Worm (Caenorhabditis elegans) whole organism, midembryonic: ENCODE results near the gene srx-85.

Experiments
- T22C8.4 ChIP-seq: fragments of 200-800 bp; sonication (Bioruptor generic); IDR thresholded peaks from 2 replicates; pipeline ENCODE4 v1.3.6; 2022; ENCODE audit warnings: missing genetic modification characterization, missing compliant biosample characterization
- cog-1 ChIP-seq: sonication (generic microtip); optimal IDR thresholded peaks from 2 replicates; lab custom pipeline; 2016; ENCODE audit warnings: missing genetic modification characterization, missing compliant biosample characterization
- flt-1 ChIP-seq: fragments of 200-800 bp; sonication (Bioruptor generic); IDR thresholded peaks from 2 replicates; pipeline ENCODE4 v1.3.6; 2022; ENCODE audit warnings: missing genetic modification characterization, missing compliant biosample characterization
- klf-2 ChIP-seq: fragments of 200-800 bp; sonication (Bioruptor generic); conservative IDR thresholded peaks from 2 replicates; pipeline ENCODE4 v1.3.6; 2022; ENCODE audit warnings: missing genetic modification reagents, missing genetic modification characterization, missing compliant biosample characterization
- med-1 ChIP-seq: sonication (generic microtip); optimal IDR thresholded peaks from 2 replicates; lab custom pipeline; 2017; ENCODE audit warnings: missing genetic modification characterization, mild to moderate bottlenecking, missing compliant biosample characterization, antibody characterized with exemption, missing genetic modification reagents; ENCODE audit not compliant: insufficient read depth
- ref-1 ChIP-seq: fragments of 200-800 bp; sonication (Bioruptor generic); conservative IDR thresholded peaks from 2 replicates; pipeline ENCODE4 v1.3.6; 2022; ENCODE audit warnings: missing genetic modification reagents, missing genetic modification characterization, missing compliant biosample characterization
- tab-1 ChIP-seq: fragments of 200-800 bp; sonication (Bioruptor generic); IDR thresholded peaks from 2 replicates; pipeline ENCODE4 v1.3.6; 2022; ENCODE audit warnings: missing genetic modification characterization, missing compliant biosample characterization
- ztf-23 ChIP-seq: fragments of 200-800 bp; sonication (Bioruptor generic); IDR thresholded peaks from 2 replicates; pipeline ENCODE4 v1.3.6; 2022; ENCODE audit warnings: missing genetic modification reagents, missing genetic modification characterization, missing compliant biosample characterization
- ztf-29 ChIP-seq: fragments of 200-800 bp; sonication (Bioruptor generic); IDR thresholded peaks from 2 replicates; pipeline ENCODE4 v1.3.6; 2022; ENCODE audit warnings: missing genetic modification reagents, missing genetic modification characterization, missing compliant biosample characterization

The srx-85 gene

ce11 chrV:11543564-11543963 lies 8.9 kb upstream of the srx-85 start, which contains the start of gene F38B7.2:
TSS of gene F38B7.2 (plus strand) at chrV:11543963.
- TF ChIP-seq cog-1 (tag; lab: Kevin White, UChicago) (no peak), T22C8.4 (GFP tag; lab: Robert Waterston, UW) (no peak), med-1 (no peak), klf-2 (no peak), ztf-29 (GFP tag; lab: Robert Waterston, UW) (no peak), tab-1 (no peak), ref-1 (no peak), ztf-23 (GFP tag; lab: Robert Waterston, UW) (no peak), flt-1 (GFP tag; lab: Robert Waterston, UW) (no peak)

ce11 chrV:11545227-11545626 lies 7.3 kb upstream of the srx-85 start, which contains the start of gene F38B7.10:
TSS of gene F38B7.10 (plus strand) at chrV:11545527.
- TF ChIP-seq cog-1 (tag; lab: Kevin White, UChicago) (no peak), ref-1 (no peak), T22C8.4 (GFP tag; lab: Robert Waterston, UW) (no peak), ztf-29 (GFP tag; lab: Robert Waterston, UW) (no peak), med-1 (no peak), klf-2 (no peak), flt-1 (GFP tag; lab: Robert Waterston, UW) (no peak), tab-1 (no peak), ztf-23 (GFP tag; lab: Robert Waterston, UW) (no peak)

- TF ChIP-seq klf-2 (no peak), flt-1 (GFP tag; lab: Robert Waterston, UW) (no peak), ref-1 (no peak), ztf-23 (GFP tag; lab: Robert Waterston, UW) (no peak), cog-1 (tag; lab: Kevin White, UChicago) (no peak), T22C8.4 (GFP tag; lab: Robert Waterston, UW) (no peak), tab-1 (no peak), med-1 (no peak), ztf-29 (GFP tag; lab: Robert Waterston, UW) (no peak)
Observed at ce11 chrV:11546795-11547194, 5.7 kb upstream of the srx-85 start, which contains the start of gene F38B7.11. TSS of gene F38B7.11 (plus strand) at chrV:11547095.

ce11 chrV:11548914-11549406 lies 3.5 kb upstream of the srx-85 start, which contains the start of the genes F38B7.17 and F38B7.3:
TSS of gene F38B7.17 (minus strand) at chrV:11548964.
TSS of gene F38B7.3 (plus strand) at chrV:11549107.
- TF ChIP-seq ref-1: no peak
- no peak for TF ChIP-seq cog-1 (tag; lab: Kevin White, UChicago)
- TF ChIP-seq flt-1 (GFP tag; lab: Robert Waterston, UW): no peak
- TF ChIP-seq ztf-29 (GFP tag; lab: Robert Waterston, UW): no peak
- TF ChIP-seq klf-2: no peak
- TF ChIP-seq T22C8.4 (GFP tag; lab: Robert Waterston, UW): no peak
- TF ChIP-seq med-1: no peak
- TF ChIP-seq ztf-23 (GFP tag; lab: Robert Waterston, UW): no peak
- TF ChIP-seq tab-1: no peak

- TF ChIP-seq klf-2: no peak
- TF ChIP-seq ztf-23 (GFP tag; lab: Robert Waterston, UW): no peak
- no peak for TF ChIP-seq ref-1
- TF ChIP-seq cog-1 (tag; lab: Kevin White, UChicago): no peak
- no peak for TF ChIP-seq med-1
Observed at ce11 chrV:11554260-11554659, 1.8 kb downstream of the srx-85 start, which contains the start of gene duo-1. TSS of gene duo-1 (plus strand) at chrV:11554630.

- no peak for TF ChIP-seq ztf-29 (GFP tag; lab: Robert Waterston, UW)
- no peak for TF ChIP-seq T22C8.4 (GFP tag; lab: Robert Waterston, UW)
- TF ChIP-seq ztf-23 (GFP tag; lab: Robert Waterston, UW): no peak
- no peak for TF ChIP-seq flt-1 (GFP tag; lab: Robert Waterston, UW)
- no peak for TF ChIP-seq tab-1
- no peak for TF ChIP-seq ref-1
- no peak for TF ChIP-seq cog-1 (tag; lab: Kevin White, UChicago)
- no peak for TF ChIP-seq klf-2
- no peak for TF ChIP-seq med-1
Observed at ce11 chrV:11562643-11563042, 10.2 kb downstream of the srx-85 start, which contains the start of gene srx-86. TSS of gene srx-86 (plus strand) at chrV:11562943.

ce11 chrV:11564573-11564972 lies 12.1 kb downstream of the srx-85 start, which contains the start of gene srx-87:
TSS of gene srx-87 (plus strand) at chrV:11564873.
- TF ChIP-seq flt-1 (GFP tag; lab: Robert Waterston, UW): no peak
- no peak for TF ChIP-seq T22C8.4 (GFP tag; lab: Robert Waterston, UW)
- no peak for TF ChIP-seq tab-1
- no peak for TF ChIP-seq ztf-23 (GFP tag; lab: Robert Waterston, UW)

ce11 chrV:11570169-11570651 lies 17.7 kb downstream of the srx-85 start, which contains the start of the genes nhr-101 and pms-2:
TSS of gene nhr-101 (plus strand) at chrV:11570476.
TSS of gene pms-2 (minus strand) at chrV:11570601.
- TF ChIP-seq klf-2 (no peak), tab-1 (no peak), med-1 (no peak), cog-1 (tag; lab: Kevin White, UChicago) (no peak), ztf-29 (GFP tag; lab: Robert Waterston, UW) (no peak), ref-1 (no peak), flt-1 (GFP tag; lab: Robert Waterston, UW) (no peak), ztf-23 (GFP tag; lab: Robert Waterston, UW) (no peak)

- TF ChIP-seq flt-1 (GFP tag; lab: Robert Waterston, UW) (no peak), med-1 (no peak), tab-1 (no peak), ztf-29 (GFP tag; lab: Robert Waterston, UW) (no peak), ref-1 (no peak), klf-2 (no peak), cog-1 (tag; lab: Kevin White, UChicago) (no peak), T22C8.4 (GFP tag; lab: Robert Waterston, UW) (no peak), ztf-23 (GFP tag; lab: Robert Waterston, UW) (no peak)
Observed at ce11 chrV:11572803-11573490, 20.5 kb downstream of the srx-85 start, which contains the start of the genes H12C20.7 and nhr-68. TSS of gene H12C20.7 (minus strand) at chrV:11572990. TSS of gene nhr-68 (plus strand) at chrV:11573440.
